Worm (Caenorhabditis elegans): ENCODE data around the gene ZK1236.9.

The ZK1236.9 gene

ce11 chrIII:8417968-8418267, 17.1 kb downstream of the ZK1236.9 start, which contains the start of gene sor-1:
Gene sor-1 (plus strand): TSS chrIII:8418168.
- TF ChIP-seq flh-1 (GFP tag; optimal IDR thresholded peaks at IDR 0.05) (no peak), ces-1 (GFP tag; optimal IDR thresholded peaks at IDR 0.05) (no peak), nhr-2 (tag; optimal IDR thresholded peaks at IDR 0.05) (no peak), ham-2 (GFP tag; optimal IDR thresholded peaks at IDR 0.05) (no peak), lin-13 (tag; optimal IDR thresholded peaks at IDR 0.05) (no peak), tbx-8 (GFP tag; optimal IDR thresholded peaks at IDR 0.05) (no peak), sem-2 (GFP tag; optimal IDR thresholded peaks at IDR 0.05) (no peak), ceh-83 (GFP tag; optimal IDR thresholded peaks at IDR 0.05) (no peak), lin-32 (GFP tag; optimal IDR thresholded peaks at IDR 0.05) (no peak), mls-2 (tag; optimal IDR thresholded peaks at IDR 0.05) (no peak), lsy-2 (tag; optimal IDR thresholded peaks at IDR 0.05) (no peak)

ce11 chrIII:8417192-8417967, 17.6 kb downstream of the ZK1236.9 start:
- peak; percentile 44 for TF ChIP-seq drap-1 (GFP tag; optimal IDR thresholded peaks at IDR 0.05)
- TF ChIP-seq zip-8 (tag; optimal IDR thresholded peaks at IDR 0.05) = no peak
- TF ChIP-seq hlh-1 (tag; optimal IDR thresholded peaks at IDR 0.05) = peak; percentile 45
- TF ChIP-seq lin-32 (GFP tag; optimal IDR thresholded peaks at IDR 0.05) = no peak
- TF ChIP-seq mab-5 (tag; optimal IDR thresholded peaks at IDR 0.05) = peak; percentile 46
- peak; percentile 92 for TF ChIP-seq unc-120 (tag; optimal IDR thresholded peaks at IDR 0.05; ENCODE audit: poor library complexity, severe bottlenecking)
- TF ChIP-seq unc-62 (GFP tag; optimal IDR thresholded peaks at IDR 0.05) = peak; percentile 98
- peak; percentile 62 for TF ChIP-seq mep-1 (tag; optimal IDR thresholded peaks at IDR 0.05)
- TF ChIP-seq nhr-237 (tag; optimal IDR thresholded peaks at IDR 0.05) = peak; percentile 75
- no peak for TF ChIP-seq blmp-1 (tag; optimal IDR thresholded peaks at IDR 0.05)
- TF ChIP-seq nhr-12 (tag; optimal IDR thresholded peaks at IDR 0.05) = peak; percentile 61
- peak; percentile 61 for TF ChIP-seq ceh-83 (GFP tag; optimal IDR thresholded peaks at IDR 0.05)
- TF ChIP-seq sem-2 (GFP tag; optimal IDR thresholded peaks at IDR 0.05) = no peak
- TF ChIP-seq ztf-11 (tag; optimal IDR thresholded peaks at IDR 0.05) = peak; percentile 81
- TF ChIP-seq unc-39 (tag; optimal IDR thresholded peaks at IDR 0.05) = peak; percentile 78
- no peak for TF ChIP-seq tbx-8 (GFP tag; optimal IDR thresholded peaks at IDR 0.05)
- peak; percentile 23 for TF ChIP-seq ceh-43 (GFP tag; optimal IDR thresholded peaks at IDR 0.05)
- no peak for TF ChIP-seq snpc-4 (tag; optimal IDR thresholded peaks at IDR 0.05)
- peak; percentile 86 for TF ChIP-seq ham-2 (GFP tag; optimal IDR thresholded peaks at IDR 0.05)
- peak; percentile 95 for TF ChIP-seq ceh-39 (tag; optimal IDR thresholded peaks at IDR 0.05)
- peak; percentile 13 for TF ChIP-seq nhr-2 (tag; optimal IDR thresholded peaks at IDR 0.05)
- peak; percentile 96 for TF ChIP-seq ces-1 (GFP tag; optimal IDR thresholded peaks at IDR 0.05)
- TF ChIP-seq lsy-2 (tag; optimal IDR thresholded peaks at IDR 0.05) = peak; percentile 96
- TF ChIP-seq M03D4.4 (tag; optimal IDR thresholded peaks at IDR 0.05) = peak; percentile 71
- TF ChIP-seq sptf-1 (tag; optimal IDR thresholded peaks at IDR 0.05) = peak; percentile 54
- TF ChIP-seq elt-3 (tag; optimal IDR thresholded peaks at IDR 0.05) = no peak
- peak; percentile 64 for TF ChIP-seq lin-13 (tag; optimal IDR thresholded peaks at IDR 0.05)
- peak; percentile 83 for TF ChIP-seq mls-2 (tag; optimal IDR thresholded peaks at IDR 0.05)
- TF ChIP-seq pha-4 (tag; optimal IDR thresholded peaks at IDR 0.05) = peak; percentile 91

- TF ChIP-seq blmp-1 (tag; optimal IDR thresholded peaks at IDR 0.05) = peak; percentile 37
- no peak for TF ChIP-seq ztf-11 (tag; optimal IDR thresholded peaks at IDR 0.05)
- no peak for TF ChIP-seq cnd-1 (tag; optimal IDR thresholded peaks at IDR 0.05)
- TF ChIP-seq ces-1 (GFP tag; optimal IDR thresholded peaks at IDR 0.05) = peak; percentile 99
Observed at ce11 chrIII:8416871-8417191, 18.1 kb downstream of the ZK1236.9 start.

- TF ChIP-seq unc-62 (GFP tag; optimal IDR thresholded peaks at IDR 0.05) (no peak), nhr-28 (tag; optimal IDR thresholded peaks at IDR 0.05) (no peak), nhr-76 (tag; optimal IDR thresholded peaks at IDR 0.05) (no peak), pha-4 (tag; optimal IDR thresholded peaks at IDR 0.05) (no peak), unc-120 (tag; optimal IDR thresholded peaks at IDR 0.05; ENCODE audit: poor library complexity, severe bottlenecking) (no peak), mls-2 (tag; optimal IDR thresholded peaks at IDR 0.05) (no peak), cnd-1 (tag; optimal IDR thresholded peaks at IDR 0.05) (no peak), nhr-2 (tag; optimal IDR thresholded peaks at IDR 0.05) (no peak), elt-3 (tag; optimal IDR thresholded peaks at IDR 0.05) (no peak), ceh-39 (tag; optimal IDR thresholded peaks at IDR 0.05) (no peak), flh-1 (GFP tag; optimal IDR thresholded peaks at IDR 0.05) (no peak), mep-1 (tag; optimal IDR thresholded peaks at IDR 0.05) (no peak), ces-1 (GFP tag; optimal IDR thresholded peaks at IDR 0.05) (no peak), ceh-83 (GFP tag; optimal IDR thresholded peaks at IDR 0.05) (no peak)
Observed at ce11 chrIII:8413501-8413900, 21.5 kb downstream of the ZK1236.9 start.

Data from whole organism, mixed stage, embryonic.